Fruit fly (Drosophila melanogaster): Measurements from ENCODE around the gene Atg5.

dm6 chrX:7266604-7267003 lies 57.0 kb downstream of the Atg5 start, which contains the start of gene CG1958:
- TF ChIP-seq pan (optimal IDR thresholded peaks at IDR 0.05) (no peak), EcR (GFP tag; optimal IDR thresholded peaks at IDR 0.05) (no peak), Dll (optimal IDR thresholded peaks at IDR 0.05) (no peak)

Data from whole organism.